Worm (Caenorhabditis elegans) whole organism, L3 larva: ENCODE measurements around the gene K02E7.4.

Experiments
- R02D3.7 ChIP-seq: fragments of 150-350 bp; optimal IDR thresholded peaks from 2 replicates; lab custom pipeline; 2014; ENCODE audit warnings: missing biosample characterization, missing genetic modification characterization
- ZK546.5 ChIP-seq: sonication (generic microtip); optimal IDR thresholded peaks from 2 replicates; lab custom pipeline; 2017; ENCODE audit warnings: missing biosample characterization, missing genetic modification characterization
- ceh-16 ChIP-seq: sonication (generic microtip); optimal IDR thresholded peaks from 2 replicates; lab custom pipeline; 2017; ENCODE audit warnings: missing biosample characterization, missing genetic modification characterization
- ceh-82 ChIP-seq: fragments of 150-350 bp; optimal IDR thresholded peaks from 2 replicates; lab custom pipeline; 2014; ENCODE audit warnings: missing biosample characterization, missing genetic modification characterization
- ceh-9 ChIP-seq: sonication (generic microtip); optimal IDR thresholded peaks from 2 replicates; lab custom pipeline; 2018; ENCODE audit warnings: missing biosample characterization, missing genetic modification characterization
- daf-12 ChIP-seq: fragments of 150-350 bp; optimal IDR thresholded peaks from 2 replicates; lab custom pipeline; 2014; ENCODE audit warnings: missing biosample characterization, missing genetic modification reagents, missing genetic modification characterization
- egl-27 ChIP-seq: sonication (generic microtip); optimal IDR thresholded peaks from 4 replicates; lab custom pipeline; 2017; ENCODE audit warnings: missing biosample characterization, missing genetic modification reagents, missing genetic modification characterization
- egl-5 ChIP-seq: fragments of 150-350 bp; optimal IDR thresholded peaks from 2 replicates; lab custom pipeline; 2017; ENCODE audit warnings: missing biosample characterization, missing genetic modification reagents, missing genetic modification characterization, inconsistent platforms
- eor-1 ChIP-seq, 2 experiments: fragments of 150-350 bp; optimal IDR thresholded peaks; 2 replicates each; lab custom pipeline; 2014 to 2018; ENCODE audit warnings: missing biosample characterization in 2 of 2, missing genetic modification characterization in 2 of 2
- fkh-10 ChIP-seq: sonication (generic microtip); optimal IDR thresholded peaks from 2 replicates; lab custom pipeline; 2017; ENCODE audit warnings: missing biosample characterization, missing genetic modification reagents, missing genetic modification characterization
- fkh-2 ChIP-seq: fragments of 150-350 bp; optimal IDR thresholded peaks from 2 replicates; lab custom pipeline; 2014; ENCODE audit warnings: missing biosample characterization, missing genetic modification reagents, missing genetic modification characterization
- hmg-11 ChIP-seq: sonication (generic microtip); optimal IDR thresholded peaks from 2 replicates; lab custom pipeline; 2016; ENCODE audit warnings: missing genetic modification characterization, missing compliant biosample characterization
- jun-1 ChIP-seq: fragments of 150-350 bp; optimal IDR thresholded peaks from 2 replicates; lab custom pipeline; 2014; ENCODE audit warnings: missing biosample characterization, missing genetic modification reagents, missing genetic modification characterization
- lin-15B ChIP-seq: fragments of 150-350 bp; optimal IDR thresholded peaks from 2 replicates; lab custom pipeline; 2014; ENCODE audit warnings: missing biosample characterization, missing genetic modification characterization
- mml-1 ChIP-seq: fragments of 150-350 bp; sonication (generic microtip); optimal IDR thresholded peaks from 3 replicates; lab custom pipeline; 2014; ENCODE audit warnings: missing biosample characterization, missing genetic modification characterization
- nfya-1 ChIP-seq: sonication (generic microtip); optimal IDR thresholded peaks from 2 replicates; lab custom pipeline; 2017; ENCODE audit warnings: missing genetic modification characterization, mild to moderate bottlenecking, missing compliant biosample characterization, antibody characterized with exemption, moderate library complexity; ENCODE audit not compliant: insufficient read depth
- nhr-12 ChIP-seq: fragments of 150-350 bp; optimal IDR thresholded peaks from 2 replicates; lab custom pipeline; 2014; ENCODE audit warnings: missing biosample characterization, missing genetic modification characterization
- nhr-23 ChIP-seq: fragments of 150-350 bp; optimal IDR thresholded peaks from 2 replicates; lab custom pipeline; 2014; ENCODE audit warnings: missing biosample characterization, missing genetic modification reagents, missing genetic modification characterization
- nhr-25 ChIP-seq: sonication (generic microtip); optimal IDR thresholded peaks from 2 replicates; lab custom pipeline; 2017; ENCODE audit warnings: missing biosample characterization, missing genetic modification characterization
- nhr-28 ChIP-seq: fragments of 150-350 bp; optimal IDR thresholded peaks from 2 replicates; lab custom pipeline; 2014; ENCODE audit warnings: missing biosample characterization, missing genetic modification characterization
- nhr-43 ChIP-seq: sonication (generic microtip); optimal IDR thresholded peaks from 2 replicates; lab custom pipeline; 2016; ENCODE audit warnings: mild to moderate bottlenecking, missing genetic modification characterization, missing compliant biosample characterization; ENCODE audit not compliant: poor library complexity, severe bottlenecking
- pha-4 ChIP-seq: fragments of 150-350 bp; optimal IDR thresholded peaks from 2 replicates; lab custom pipeline; 2014; ENCODE audit warnings: missing biosample characterization, missing genetic modification reagents, missing genetic modification characterization
- pqm-1 ChIP-seq: fragments of 150-350 bp; optimal IDR thresholded peaks from 2 replicates; lab custom pipeline; 2017; ENCODE audit warnings: missing biosample characterization, missing genetic modification characterization, inconsistent platforms
- skn-1 ChIP-seq: fragments of 150-350 bp; optimal IDR thresholded peaks from 2 replicates; lab custom pipeline; 2014; ENCODE audit warnings: missing biosample characterization, missing genetic modification characterization
- snpc-4 ChIP-seq: fragments of 150-350 bp; optimal IDR thresholded peaks from 2 replicates; lab custom pipeline; 2014; ENCODE audit warnings: missing biosample characterization, missing genetic modification characterization
- tbx-2 ChIP-seq: sonication (generic microtip); optimal IDR thresholded peaks from 2 replicates; lab custom pipeline; 2016; ENCODE audit warnings: mild to moderate bottlenecking, missing genetic modification characterization, missing compliant biosample characterization
- unc-62 ChIP-seq: fragments of 150-350 bp; sonication (generic microtip); optimal IDR thresholded peaks from 4 replicates; lab custom pipeline; 2014; ENCODE audit warnings: missing biosample characterization, missing genetic modification reagents, missing genetic modification characterization
- ztf-11 ChIP-seq: fragments of 150-350 bp; optimal IDR thresholded peaks from 2 replicates; lab custom pipeline; 2014; ENCODE audit warnings: missing biosample characterization, missing genetic modification characterization
- ztf-4 ChIP-seq: fragments of 150-350 bp; optimal IDR thresholded peaks from 2 replicates; lab custom pipeline; 2014; ENCODE audit warnings: missing biosample characterization, missing genetic modification characterization

The K02E7.4 gene

ce11 chrII:1085546-1085945 is 13.3 kb downstream of the K02E7.4 start:
- TF ChIP-seq hmg-11 (no peak), ztf-11 (tag; lab: Kevin White, UChicago) (no peak), egl-5 (tag; lab: Kevin White, UChicago) (no peak), nfya-1 (tag; lab: Kevin White, UChicago) (no peak), unc-62 (GFP tag; lab: Kevin White, UChicago) (no peak), eor-1 (tag; optimal IDR thresholded peaks at IDR 0.05; lab: Kevin White, UChicago) (no peak), lin-15B (no peak), egl-27 (tag; lab: Kevin White, UChicago) (no peak), ceh-9 (no peak)

ce11 chrII:1086479-1086878 is 14.3 kb downstream of the K02E7.4 start:
- TF ChIP-seq egl-5 (tag; lab: Kevin White, UChicago) (peak; percentile 19), mml-1 (tag; lab: Kevin White, UChicago) (no peak), eor-1 (tag; optimal IDR thresholded peaks at IDR 0.05; lab: Kevin White, UChicago) (no peak), nfya-1 (tag; lab: Kevin White, UChicago) (peak; percentile 15), ceh-82 (tag; lab: Kevin White, UChicago) (no peak), pha-4 (tag; lab: Kevin White, UChicago) (peak; percentile 10), fkh-2 (tag; lab: Kevin White, UChicago) (no peak), egl-27 (tag; lab: Kevin White, UChicago) (no peak), R02D3.7 (tag; lab: Kevin White, UChicago) (no peak), nhr-23 (peak; percentile 5)
- TF ChIP-seq, all 47 proteins: peak for 4

ce11 chrII:1088527-1089230 is 16.5 kb downstream of the K02E7.4 start:
- no peak for TF ChIP-seq ZK546.5 (tag; lab: Kevin White, UChicago)
- TF ChIP-seq pqm-1: no peak
- no peak for TF ChIP-seq ztf-4 (tag; lab: Kevin White, UChicago)
- no peak for TF ChIP-seq nhr-43 (tag; lab: Kevin White, UChicago)
- TF ChIP-seq tbx-2 (tag; lab: Kevin White, UChicago): no peak
- TF ChIP-seq ceh-16: no peak
- TF ChIP-seq nhr-25 (tag; lab: Kevin White, UChicago): no peak
- no peak for TF ChIP-seq mml-1 (tag; lab: Kevin White, UChicago)
- TF ChIP-seq ztf-11 (tag; lab: Kevin White, UChicago): no peak
- no peak for TF ChIP-seq daf-12

- TF ChIP-seq nhr-25 (tag; lab: Kevin White, UChicago) (peak; percentile 68), nhr-43 (tag; lab: Kevin White, UChicago) (no peak), nhr-23 (peak; percentile 26), nhr-12 (tag; lab: Kevin White, UChicago) (no peak)
Observed at ce11 chrII:1090743-1091142, 18.5 kb downstream of the K02E7.4 start.

ce11 chrII:1091706-1092105 is 19.5 kb downstream of the K02E7.4 start, which contains the start of gene snf-3:
snf-3 (plus strand) TSS chrII:1092006.
- peak; percentile 5 for TF ChIP-seq pha-4 (tag; lab: Kevin White, UChicago)
- TF ChIP-seq jun-1 (tag; lab: Kevin White, UChicago): no peak
- TF ChIP-seq, all 47 proteins: peak for 1

- TF ChIP-seq pqm-1: no peak
- TF ChIP-seq skn-1 (tag; lab: Kevin White, UChicago): no peak
- TF ChIP-seq lin-15B: no peak
- TF ChIP-seq fkh-10 (GFP tag; lab: Kevin White, UChicago): no peak
- no peak for TF ChIP-seq eor-1 (tag; optimal IDR thresholded peaks at IDR 0.05; lab: Kevin White, UChicago)
- TF ChIP-seq nhr-28 (tag; lab: Kevin White, UChicago): no peak
- no peak for TF ChIP-seq snpc-4
- TF ChIP-seq nfya-1 (tag; lab: Kevin White, UChicago): no peak
Observed at ce11 chrII:1100719-1101118, 28.5 kb downstream of the K02E7.4 start, which contains the start of gene pho-14. pho-14 (minus strand) TSS chrII:1100819.
